Worm (Caenorhabditis elegans) whole organism, L2 larva: ENCODE data around the gene C27H5.12.

Experiments
- ama-1 ChIP-seq: fragments of 150-350 bp; optimal IDR thresholded peaks from 2 replicates; lab custom pipeline; 2018; ENCODE audit warnings: inconsistent platforms
- lin-39 ChIP-seq: fragments of 150-350 bp; optimal IDR thresholded peaks from 2 replicates; lab custom pipeline; 2014; ENCODE audit warnings: missing biosample characterization, missing genetic modification reagents, missing genetic modification characterization
- mab-5 ChIP-seq: fragments of 150-350 bp; optimal IDR thresholded peaks from 2 replicates; lab custom pipeline; 2014; ENCODE audit warnings: missing biosample characterization, missing genetic modification characterization
- nhr-237 ChIP-seq: fragments of 150-350 bp; optimal IDR thresholded peaks from 2 replicates; lab custom pipeline; 2014; ENCODE audit warnings: missing biosample characterization, missing genetic modification characterization
- unc-62 ChIP-seq: fragments of 150-350 bp; optimal IDR thresholded peaks from 2 replicates; lab custom pipeline; 2014; ENCODE audit warnings: missing biosample characterization, missing genetic modification reagents, missing genetic modification characterization

- TF ChIP-seq nhr-237 (no peak), ama-1 (lab: Kevin White, UChicago) (no peak), unc-62 (GFP tag; lab: Kevin White, UChicago) (no peak), mab-5 (tag; lab: Kevin White, UChicago) (no peak), lin-39 (tag; lab: Kevin White, UChicago) (no peak)
Measured at ce11 chrII:7147550-7147949, 13.9 kb downstream of the C27H5.12 start.
